Worm (Caenorhabditis elegans) whole organism, late embryonic: ENCODE results near the gene R02F11.11.

Experiments
- K02D7.2 ChIP-seq: sonication (generic microtip); optimal IDR thresholded peaks from 2 replicates; lab custom pipeline; 2017; ENCODE audit warnings: mild to moderate bottlenecking, missing genetic modification characterization, missing compliant biosample characterization
- K09A11.1 ChIP-seq: sonication (generic microtip); optimal IDR thresholded peaks from 2 replicates; lab custom pipeline; 2017; ENCODE audit warnings: antibody characterized with exemption, mild to moderate bottlenecking, missing genetic modification characterization, missing compliant biosample characterization; ENCODE audit not compliant: insufficient read depth
- T23F11.4 ChIP-seq: fragments of 200-800 bp; sonication (Bioruptor generic); optimal IDR thresholded peaks from 2 replicates; lab custom pipeline; 2018; ENCODE audit warnings: mild to moderate bottlenecking, missing genetic modification characterization, missing compliant biosample characterization
- Y22D7AL.16 ChIP-seq: sonication (generic microtip); optimal IDR thresholded peaks from 2 replicates; lab custom pipeline; 2016; ENCODE audit warnings: missing genetic modification characterization, missing compliant biosample characterization
- ceh-18 ChIP-seq: sonication (generic microtip); optimal IDR thresholded peaks from 2 replicates; lab custom pipeline; 2016; ENCODE audit warnings: missing genetic modification characterization, missing compliant biosample characterization
- ceh-19 ChIP-seq: fragments of 200-800 bp; sonication (Bioruptor generic); optimal IDR thresholded peaks from 2 replicates; lab custom pipeline; 2018; ENCODE audit warnings: mild to moderate bottlenecking, missing genetic modification characterization, missing compliant biosample characterization
- ceh-2 ChIP-seq: sonication (generic microtip); optimal IDR thresholded peaks from 2 replicates; lab custom pipeline; 2016; ENCODE audit warnings: missing genotype, missing genetic modification characterization, missing compliant biosample characterization
- ceh-22 ChIP-seq: sonication (generic microtip); optimal IDR thresholded peaks from 2 replicates; lab custom pipeline; 2017; ENCODE audit warnings: missing biosample characterization, missing genetic modification characterization
- ceh-24 ChIP-seq: sonication (generic microtip); optimal IDR thresholded peaks from 2 replicates; lab custom pipeline; 2016; ENCODE audit warnings: mild to moderate bottlenecking, missing genetic modification characterization, missing compliant biosample characterization
- ceh-31 ChIP-seq: sonication (generic microtip); optimal IDR thresholded peaks from 2 replicates; lab custom pipeline; 2016; ENCODE audit warnings: missing genetic modification characterization, missing compliant biosample characterization
- ceh-34 ChIP-seq: sonication (generic microtip); optimal IDR thresholded peaks from 2 replicates; lab custom pipeline; 2016; ENCODE audit warnings: mild to moderate bottlenecking, missing genetic modification characterization, missing compliant biosample characterization
- fkh-10 ChIP-seq: fragments of 150-350 bp; optimal IDR thresholded peaks from 2 replicates; lab custom pipeline; 2014; ENCODE audit warnings: missing biosample characterization, missing genetic modification reagents, missing genetic modification characterization
- fkh-6 ChIP-seq: sonication (generic microtip); optimal IDR thresholded peaks from 2 replicates; lab custom pipeline; 2016; ENCODE audit warnings: missing genetic modification characterization, missing compliant biosample characterization
- hlh-13 ChIP-seq: fragments of 200-800 bp; sonication (Bioruptor generic); optimal IDR thresholded peaks from 2 replicates; lab custom pipeline; 2018; ENCODE audit warnings: mild to moderate bottlenecking, missing genetic modification characterization, missing compliant biosample characterization
- hlh-15 ChIP-seq: sonication (generic microtip); optimal IDR thresholded peaks from 2 replicates; lab custom pipeline; 2016; ENCODE audit warnings: missing genetic modification characterization, missing compliant biosample characterization
- hlh-30 ChIP-seq: sonication (generic microtip); optimal IDR thresholded peaks from 2 replicates; lab custom pipeline; 2017; ENCODE audit warnings: antibody characterized with exemption, missing genetic modification characterization, missing compliant biosample characterization; ENCODE audit not compliant: insufficient read depth
- hlh-8 ChIP-seq: sonication (generic microtip); optimal IDR thresholded peaks from 2 replicates; lab custom pipeline; 2016; ENCODE audit warnings: missing genotype, missing genetic modification characterization, missing compliant biosample characterization
- lin-11 ChIP-seq: fragments of 200-800 bp; sonication (Bioruptor generic); optimal IDR thresholded peaks from 2 replicates; lab custom pipeline; 2018; ENCODE audit warnings: mild to moderate bottlenecking, missing genetic modification characterization, missing compliant biosample characterization
- mec-3 ChIP-seq: sonication (generic microtip); optimal IDR thresholded peaks from 2 replicates; lab custom pipeline; 2016; ENCODE audit warnings: borderline replicate concordance, missing genetic modification characterization, missing compliant biosample characterization
- nfya-1 ChIP-seq: sonication (generic microtip); optimal IDR thresholded peaks from 2 replicates; lab custom pipeline; 2017; ENCODE audit warnings: missing genetic modification characterization, mild to moderate bottlenecking, missing compliant biosample characterization, antibody characterized with exemption, moderate library complexity
- npax-4 ChIP-seq: sonication (generic microtip); optimal IDR thresholded peaks from 2 replicates; lab custom pipeline; 2016; ENCODE audit warnings: missing genetic modification characterization, missing compliant biosample characterization
- pat-9 ChIP-seq: fragments of 200-800 bp; sonication (Bioruptor generic); optimal IDR thresholded peaks from 2 replicates; lab custom pipeline; 2018; ENCODE audit warnings: mild to moderate bottlenecking, missing genetic modification characterization, moderate library complexity, missing compliant biosample characterization
- pha-2 ChIP-seq: sonication (generic microtip); optimal IDR thresholded peaks from 2 replicates; lab custom pipeline; 2017; ENCODE audit warnings: mild to moderate bottlenecking, missing genetic modification characterization, missing compliant biosample characterization
- pha-4 ChIP-seq: fragments of 150-350 bp; optimal IDR thresholded peaks from 2 replicates; lab custom pipeline; 2018; ENCODE audit warnings: missing biosample characterization, missing genetic modification reagents, missing genetic modification characterization
- pros-1 ChIP-seq: fragments of 150-350 bp; optimal IDR thresholded peaks from 2 replicates; lab custom pipeline; 2014; ENCODE audit warnings: missing biosample characterization, missing genetic modification reagents, missing genetic modification characterization
- syd-9 ChIP-seq: sonication (generic microtip); optimal IDR thresholded peaks from 2 replicates; lab custom pipeline; 2016; ENCODE audit warnings: mild to moderate bottlenecking, missing genetic modification characterization, moderate library complexity, missing compliant biosample characterization
- tbx-2 ChIP-seq: sonication (generic microtip); optimal IDR thresholded peaks from 2 replicates; lab custom pipeline; 2016; ENCODE audit warnings: missing genetic modification characterization, missing compliant biosample characterization
- unc-42 ChIP-seq: sonication (generic microtip); optimal IDR thresholded peaks from 2 replicates; lab custom pipeline; 2016; ENCODE audit warnings: missing genotype, missing genetic modification characterization, missing compliant biosample characterization
- unc-55 ChIP-seq: sonication (generic microtip); optimal IDR thresholded peaks from 2 replicates; lab custom pipeline; 2017; ENCODE audit warnings: missing biosample characterization, missing genetic modification reagents, missing genetic modification characterization
- zip-5 ChIP-seq: sonication (generic microtip); optimal IDR thresholded peaks from 2 replicates; lab custom pipeline; 2016; ENCODE audit warnings: missing genetic modification characterization, missing compliant biosample characterization

Gene R02F11.11

ce11 chrV:4800794-4801193 lies 9.1 kb downstream of the R02F11.11 start, which contains the start of gene R02F11.1:
R02F11.1 (plus strand) TSS chrV:4801094.
- no peak for TF ChIP-seq unc-42 (tag; lab: Kevin White, UChicago)
- TF ChIP-seq hlh-30 (tag; lab: Kevin White, UChicago), result no peak
- no peak for TF ChIP-seq pat-9 (tag; lab: Kevin White, UChicago)
- no peak for TF ChIP-seq nfya-1 (tag; lab: Kevin White, UChicago)

DNA sequence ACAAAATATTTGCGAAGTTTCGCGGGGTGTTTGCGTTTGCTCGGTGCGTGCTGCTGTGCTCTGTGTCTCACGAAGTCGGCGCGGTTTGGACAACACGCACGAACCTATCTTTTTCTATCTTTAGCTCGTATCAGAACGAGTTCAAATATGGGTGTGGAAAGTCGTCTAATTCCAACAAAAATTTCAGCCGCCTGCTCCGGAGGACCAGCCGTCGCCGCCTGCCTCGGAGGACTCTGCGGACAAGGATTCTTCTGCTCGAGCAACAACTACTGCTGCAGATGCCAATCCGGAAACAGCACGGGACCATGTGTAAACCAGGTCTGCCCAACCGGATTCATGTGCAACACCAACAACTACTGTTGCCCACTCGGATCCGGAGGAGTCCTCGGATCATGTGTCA lies 10.3 kb downstream of the R02F11.11 start:
- TF ChIP-seq K02D7.2 (tag; lab: Kevin White, UChicago), result no peak
- TF ChIP-seq pha-4 (tag; lab: Kevin White, UChicago), result no peak
- TF ChIP-seq tbx-2 (tag; lab: Kevin White, UChicago), result no peak
- no peak for TF ChIP-seq fkh-10 (GFP tag; lab: Kevin White, UChicago)
- TF ChIP-seq lin-11 (tag; lab: Kevin White, UChicago), result no peak
- no peak for TF ChIP-seq ceh-22 (tag; lab: Kevin White, UChicago)

ce11 chrV:4805847-4806246 lies 14.2 kb downstream of the R02F11.11 start, which contains the start of gene R02F11.3:
R02F11.3 (minus strand) TSS chrV:4805947.
- TF ChIP-seq Y22D7AL.16 (tag; lab: Kevin White, UChicago), result no peak

DNA sequence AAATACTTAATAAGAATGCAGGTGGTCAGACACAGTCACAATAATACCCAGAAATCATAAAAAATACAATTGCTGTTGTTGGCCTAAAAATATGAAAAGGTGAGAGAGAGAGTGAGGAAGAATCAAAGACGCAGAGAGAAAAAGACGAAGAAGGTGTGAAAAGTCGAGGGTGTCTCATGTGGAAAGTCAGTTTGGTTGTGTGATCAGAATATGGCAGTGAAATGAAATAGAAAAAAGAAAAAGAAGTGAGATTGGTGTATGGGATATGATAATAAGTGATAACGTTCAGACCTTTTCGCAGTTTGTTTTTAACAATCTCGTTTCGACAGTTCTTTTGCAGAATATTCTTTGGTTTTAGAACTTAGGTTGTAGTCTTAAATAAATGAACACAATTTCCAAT lies 15.2 kb downstream of the R02F11.11 start:
- no peak for TF ChIP-seq T23F11.4
- TF ChIP-seq npax-4 (tag; lab: Kevin White, UChicago), result no peak
- peak; percentile 3 for TF ChIP-seq tbx-2 (tag; lab: Kevin White, UChicago)
- no peak for TF ChIP-seq hlh-30 (tag; lab: Kevin White, UChicago)
- no peak for TF ChIP-seq mec-3 (tag; lab: Kevin White, UChicago)
- TF ChIP-seq zip-5, result no peak
- TF ChIP-seq hlh-13 (GFP tag; lab: Kevin White, UChicago), result no peak

DNA sequence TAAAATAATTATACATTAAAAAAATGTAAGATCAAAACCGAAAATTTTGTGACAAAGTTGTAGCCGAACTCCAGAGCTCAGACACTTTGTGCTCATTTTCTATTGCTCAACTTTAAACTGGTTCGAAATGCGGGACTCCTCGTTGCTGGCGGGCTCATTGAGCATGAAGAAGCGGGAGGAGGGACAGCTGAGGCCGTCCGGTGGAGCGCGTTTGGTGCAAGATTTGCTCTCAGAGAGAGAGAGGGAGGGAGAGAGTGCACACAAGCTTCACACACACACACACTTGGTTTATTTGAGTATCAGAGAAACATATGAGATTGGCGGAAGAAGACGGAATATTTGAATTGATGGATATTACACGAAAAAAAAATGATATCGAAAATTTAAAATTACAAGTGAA lies 19.0 kb downstream of the R02F11.11 start:
- TF ChIP-seq tbx-2 (tag; lab: Kevin White, UChicago) (peak; percentile 40), unc-42 (tag; lab: Kevin White, UChicago) (peak; percentile 24), ceh-24 (tag; lab: Kevin White, UChicago) (no peak), unc-55 (GFP tag; lab: Kevin White, UChicago) (peak; percentile 43), ceh-18 (tag; lab: Kevin White, UChicago) (peak; percentile 43), hlh-8 (peak; percentile 4), pha-2 (tag; lab: Kevin White, UChicago) (no peak), K09A11.1 (tag; lab: Kevin White, UChicago) (no peak), nfya-1 (tag; lab: Kevin White, UChicago) (peak; percentile 56), hlh-15 (tag; lab: Kevin White, UChicago) (no peak), ceh-19 (GFP tag; lab: Kevin White, UChicago) (peak; percentile 31), ceh-34 (tag; lab: Kevin White, UChicago) (peak; percentile 29), syd-9 (tag; lab: Kevin White, UChicago) (no peak), ceh-2 (tag; lab: Kevin White, UChicago) (peak; percentile 26), pros-1 (tag; lab: Kevin White, UChicago) (peak; percentile 43), fkh-6 (tag; lab: Kevin White, UChicago) (no peak), ceh-31 (tag; lab: Kevin White, UChicago) (peak; percentile 57)

DNA sequence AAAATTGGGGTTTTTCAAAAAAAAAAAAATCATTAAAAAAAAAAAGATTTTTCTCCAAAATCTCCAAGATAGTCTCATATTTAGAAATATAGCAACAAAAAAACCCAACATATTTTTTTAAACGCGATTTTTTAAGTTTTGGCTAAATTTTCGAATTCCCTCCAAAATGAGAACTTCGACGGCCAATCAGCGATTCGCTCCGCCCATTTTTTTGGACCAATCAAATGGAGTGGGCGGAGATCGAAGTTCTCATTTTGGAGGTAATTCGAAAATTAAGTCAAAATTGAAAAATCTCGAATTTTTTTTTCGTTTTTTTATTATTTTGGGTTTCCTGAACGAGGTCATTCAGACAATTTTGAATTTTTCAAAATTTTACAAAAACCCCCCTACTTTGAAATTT lies 22.2 kb downstream of the R02F11.11 start:
- TF ChIP-seq nfya-1 (tag; lab: Kevin White, UChicago) (peak; percentile 53), ceh-34 (tag; lab: Kevin White, UChicago) (no peak)
- TF ChIP-seq, all 69 proteins: peak for 1
